Worm (Caenorhabditis elegans) whole organism, young adult: Measurements from ENCODE around the gene Y57G11C.38.

Experiments used
- B0035.1 ChIP-seq: sonication (generic microtip); optimal IDR thresholded peaks from 2 replicates; lab custom pipeline; 2016; ENCODE audit warnings: missing genetic modification characterization, mild to moderate bottlenecking, missing compliant biosample characterization, missing genotype, missing genetic modification reagents
- C06A6.2 ChIP-seq: fragments of 200-800 bp; sonication (Bioruptor generic); conservative IDR thresholded peaks from 2 replicates; pipeline ENCODE4 v1.3.6; 2022; ENCODE audit warnings: missing genetic modification characterization, missing compliant biosample characterization
- F10E7.11 ChIP-seq: sonication (generic microtip); optimal IDR thresholded peaks from 2 replicates; lab custom pipeline; 2017; ENCODE audit warnings: mild to moderate bottlenecking, missing genetic modification characterization, moderate library complexity, missing compliant biosample characterization
- F33H1.4 ChIP-seq: fragments of 200-800 bp; sonication (Bioruptor generic); IDR thresholded peaks from 2 replicates; pipeline ENCODE4 v1.3.6; 2022; ENCODE audit warnings: missing genetic modification reagents, missing genetic modification characterization, missing compliant biosample characterization
- F49E8.2 ChIP-seq: sonication (generic microtip); optimal IDR thresholded peaks from 3 replicates; lab custom pipeline; 2017; ENCODE audit warnings: missing genetic modification characterization, mild to moderate bottlenecking, missing compliant biosample characterization, antibody characterized with exemption, moderate library complexity; ENCODE audit not compliant: insufficient read depth
- F57A8.1 ChIP-seq: fragments of 200-800 bp; sonication (Bioruptor generic); optimal IDR thresholded peaks from 2 replicates; lab custom pipeline; 2018; ENCODE audit warnings: mild to moderate bottlenecking, missing genetic modification characterization, moderate library complexity, missing compliant biosample characterization
- F57C9.4 ChIP-seq: sonication (generic microtip); optimal IDR thresholded peaks from 2 replicates; lab custom pipeline; 2017; ENCODE audit warnings: mild to moderate bottlenecking, missing genetic modification characterization, missing compliant biosample characterization
- K11D2.4 ChIP-seq: fragments of 200-800 bp; sonication (Bioruptor generic); IDR thresholded peaks from 2 replicates; pipeline ENCODE4 v1.3.6; 2022; ENCODE audit warnings: missing genetic modification reagents, missing genetic modification characterization, missing compliant biosample characterization
- T07F8.4 ChIP-seq: sonication (generic microtip); optimal IDR thresholded peaks from 2 replicates; lab custom pipeline; 2016; ENCODE audit warnings: mild to moderate bottlenecking, missing genetic modification characterization, moderate library complexity, missing compliant biosample characterization
- Y95B8A.8 ChIP-seq: fragments of 200-800 bp; sonication (Bioruptor generic); IDR thresholded peaks from 2 replicates; pipeline ENCODE4 v1.3.6; 2022; ENCODE audit warnings: missing genetic modification reagents, missing genetic modification characterization, missing compliant biosample characterization
- atf-7 ChIP-seq: sonication (generic microtip); optimal IDR thresholded peaks from 2 replicates; lab custom pipeline; 2017; ENCODE audit warnings: mild to moderate bottlenecking, missing genetic modification characterization, missing compliant biosample characterization
- attf-5 ChIP-seq: fragments of 200-800 bp; sonication (Bioruptor generic); optimal IDR thresholded peaks from 2 replicates; lab custom pipeline; 2018; ENCODE audit warnings: mild to moderate bottlenecking, missing genetic modification characterization, missing compliant biosample characterization
- attf-6 ChIP-seq: fragments of 200-800 bp; sonication (Bioruptor generic); IDR thresholded peaks from 2 replicates; pipeline ENCODE4 v1.3.6; 2022; ENCODE audit warnings: missing genetic modification reagents, missing genetic modification characterization, missing compliant biosample characterization
- ceh-100 ChIP-seq: fragments of 200-800 bp; sonication (Bioruptor generic); IDR thresholded peaks from 2 replicates; pipeline ENCODE4 v1.3.6; 2022; ENCODE audit warnings: missing genetic modification reagents, missing genetic modification characterization, missing compliant biosample characterization
- ceh-58 ChIP-seq: fragments of 200-800 bp; sonication (Bioruptor generic); IDR thresholded peaks from 2 replicates; pipeline ENCODE4 v1.3.6; 2022; ENCODE audit warnings: missing genetic modification characterization, missing compliant biosample characterization
- ceh-79 ChIP-seq: sonication (generic microtip); optimal IDR thresholded peaks from 2 replicates; lab custom pipeline; 2017; ENCODE audit warnings: mild to moderate bottlenecking, missing genetic modification characterization, missing compliant biosample characterization
- ceh-91 ChIP-seq: fragments of 200-800 bp; sonication (Bioruptor generic); IDR thresholded peaks from 2 replicates; pipeline ENCODE4 v1.3.6; 2022; ENCODE audit warnings: missing genetic modification reagents, missing genetic modification characterization, missing compliant biosample characterization
- chd-7 ChIP-seq: sonication (generic microtip); optimal IDR thresholded peaks from 2 replicates; lab custom pipeline; 2016; ENCODE audit warnings: mild to moderate bottlenecking, missing genetic modification characterization, moderate library complexity, missing compliant biosample characterization
- die-1 ChIP-seq: sonication (generic microtip); optimal IDR thresholded peaks from 2 replicates; lab custom pipeline; 2016; ENCODE audit warnings: missing genotype, mild to moderate bottlenecking, missing genetic modification characterization, missing compliant biosample characterization
- egrh-3 ChIP-seq: fragments of 200-800 bp; sonication (Bioruptor generic); IDR thresholded peaks from 2 replicates; pipeline ENCODE4 v1.3.6; 2022; ENCODE audit warnings: missing genetic modification reagents, missing genetic modification characterization, missing compliant biosample characterization
- ets-4 ChIP-seq: fragments of 200-800 bp; sonication (Bioruptor generic); optimal IDR thresholded peaks from 2 replicates; lab custom pipeline; 2018; ENCODE audit warnings: mild to moderate bottlenecking, missing genetic modification characterization, missing compliant biosample characterization
- fkh-3 ChIP-seq: sonication (generic microtip); optimal IDR thresholded peaks from 2 replicates; lab custom pipeline; 2016; ENCODE audit warnings: mild to moderate bottlenecking, missing genetic modification characterization, missing compliant biosample characterization
- him-1 ChIP-seq: sonication (generic microtip); optimal IDR thresholded peaks from 2 replicates; lab custom pipeline; 2016; ENCODE audit warnings: missing genotype, missing genetic modification reagents, missing genetic modification characterization, missing compliant biosample characterization
- hmg-20 ChIP-seq: fragments of 200-800 bp; sonication (Bioruptor generic); IDR thresholded peaks from 2 replicates; pipeline ENCODE4 v1.3.6; 2022; ENCODE audit warnings: missing genetic modification reagents, missing genetic modification characterization, missing compliant biosample characterization
- let-607 ChIP-seq, 2 experiments: fragments of 200-800 bp in 1 of 2; sonication (Bioruptor generic) in 1 of 2; sonication (generic microtip) in 1 of 2; optimal IDR thresholded peaks; 2 replicates each; lab custom pipeline; 2016 to 2018; ENCODE audit warnings: mild to moderate bottlenecking in 2 of 2, missing compliant biosample characterization in 2 of 2, missing genetic modification characterization in 2 of 2, moderate library complexity in 2 of 2, missing genotype in 1 of 2
- lin-26 ChIP-seq: fragments of 200-800 bp; sonication (Bioruptor generic); IDR thresholded peaks from 2 replicates; pipeline ENCODE4 v1.3.6; 2022; ENCODE audit warnings: missing genetic modification reagents, missing genetic modification characterization, missing compliant biosample characterization
- lin-40 ChIP-seq: sonication (generic microtip); optimal IDR thresholded peaks from 2 replicates; lab custom pipeline; 2016; ENCODE audit warnings: missing genetic modification characterization, mild to moderate bottlenecking, missing compliant biosample characterization, missing genotype, missing genetic modification reagents
- lsy-27 ChIP-seq: sonication (generic microtip); optimal IDR thresholded peaks from 2 replicates; lab custom pipeline; 2017; ENCODE audit warnings: missing genetic modification characterization, mild to moderate bottlenecking, missing compliant biosample characterization, antibody characterized with exemption, missing genotype, borderline replicate concordance; ENCODE audit not compliant: insufficient read depth
- madf-10 ChIP-seq: sonication (generic microtip); optimal IDR thresholded peaks from 2 replicates; lab custom pipeline; 2016; ENCODE audit warnings: mild to moderate bottlenecking, missing genetic modification characterization, missing compliant biosample characterization
- madf-6 ChIP-seq: fragments of 200-800 bp; sonication (Bioruptor generic); IDR thresholded peaks from 2 replicates; pipeline ENCODE4 v1.3.6; 2022; ENCODE audit warnings: missing genetic modification reagents, missing genetic modification characterization, missing compliant biosample characterization
- madf-8 ChIP-seq: fragments of 200-800 bp; sonication (Bioruptor generic); conservative IDR thresholded peaks from 2 replicates; pipeline ENCODE4 v1.3.6; 2022; ENCODE audit warnings: missing genetic modification reagents, missing genetic modification characterization, missing compliant biosample characterization
- mcd-1 ChIP-seq: fragments of 200-800 bp; sonication (Bioruptor generic); IDR thresholded peaks from 2 replicates; pipeline ENCODE4 v1.3.6; 2022; ENCODE audit warnings: missing genetic modification reagents, missing genetic modification characterization, missing compliant biosample characterization
- mes-4 ChIP-seq: sonication (generic microtip); optimal IDR thresholded peaks from 2 replicates; lab custom pipeline; 2016; ENCODE audit warnings: missing genotype, missing genetic modification characterization, missing compliant biosample characterization
- nhr-80 ChIP-seq: sonication (generic microtip); optimal IDR thresholded peaks from 2 replicates; lab custom pipeline; 2016; ENCODE audit warnings: missing genetic modification characterization, missing compliant biosample characterization
- pbrm-1 ChIP-seq: fragments of 200-800 bp; sonication (Bioruptor generic); IDR thresholded peaks from 2 replicates; pipeline ENCODE4 v1.3.6; 2022; ENCODE audit warnings: missing genetic modification reagents, missing genetic modification characterization, missing compliant biosample characterization
- sea-2 ChIP-seq: fragments of 200-800 bp; sonication (Bioruptor generic); IDR thresholded peaks from 2 replicates; pipeline ENCODE4 v1.3.6; 2022; ENCODE audit warnings: missing genetic modification characterization, missing compliant biosample characterization
- snpc-1.1 ChIP-seq: sonication (generic microtip); optimal IDR thresholded peaks from 2 replicates; lab custom pipeline; 2017; ENCODE audit warnings: missing genetic modification characterization, mild to moderate bottlenecking, missing compliant biosample characterization, antibody characterized with exemption, moderate library complexity, missing genotype, missing genetic modification reagents; ENCODE audit not compliant: insufficient read depth
- snpc-3.4 ChIP-seq: sonication (generic microtip); optimal IDR thresholded peaks from 2 replicates; lab custom pipeline; 2017; ENCODE audit warnings: missing genetic modification characterization, mild to moderate bottlenecking, missing compliant biosample characterization, antibody characterized with exemption, moderate library complexity, missing genotype, missing genetic modification reagents
- snpc-4 ChIP-seq, 5 experiments: fragments of 150-350 bp in 1 of 5; sonication (generic microtip) in 4 of 5; optimal IDR thresholded peaks; 2 replicates each; lab custom pipeline; 2014 to 2018; ENCODE audit warnings: missing genetic modification characterization in 5 of 5, missing biosample characterization in 3 of 5, antibody characterized with exemption in 2 of 5, mild to moderate bottlenecking in 2 of 5, missing compliant biosample characterization in 2 of 5, missing genotype in 2 of 5, moderate library complexity in 2 of 5, missing genetic modification reagents in 1 of 5
- somi-1 ChIP-seq: fragments of 200-800 bp; sonication (Bioruptor generic); optimal IDR thresholded peaks from 2 replicates; lab custom pipeline; 2018; ENCODE audit warnings: mild to moderate bottlenecking, missing genetic modification characterization, missing compliant biosample characterization
- xnd-1 ChIP-seq: sonication (generic microtip); optimal IDR thresholded peaks from 2 replicates; lab custom pipeline; 2016; ENCODE audit warnings: missing genotype, missing genetic modification reagents, missing genetic modification characterization, missing compliant biosample characterization
- zfh-2 ChIP-seq: fragments of 200-800 bp; sonication (Bioruptor generic); conservative IDR thresholded peaks from 2 replicates; pipeline ENCODE4 v1.3.6; 2022; ENCODE audit warnings: missing genetic modification reagents, missing genetic modification characterization, missing compliant biosample characterization
- ztf-3 ChIP-seq: fragments of 200-800 bp; sonication (Bioruptor generic); optimal IDR thresholded peaks from 2 replicates; lab custom pipeline; 2018; ENCODE audit warnings: mild to moderate bottlenecking, missing genetic modification characterization, missing compliant biosample characterization

Y57G11C.38 gene

ce11 chrIV:14822267-14822666 is 40.0 kb upstream of the Y57G11C.38 start (continued):
- TF ChIP-seq sea-2 (GFP tag; lab: Robert Waterston, UW) (no peak), let-607 (tag; optimal IDR thresholded peaks at IDR 0.05; lab: Kevin White, UChicago) (peak; percentile 32 to 82), pbrm-1 (GFP tag; lab: Robert Waterston, UW) (peak; percentile 73), B0035.1 (tag; lab: Kevin White, UChicago) (peak; percentile 47), ceh-58 (GFP tag; lab: Robert Waterston, UW) (no peak), ceh-100 (GFP tag; lab: Robert Waterston, UW) (0 out of 2 replicates have a peak, but pooled peaks have one; percentile 13), die-1 (peak; percentile 52), somi-1 (GFP tag; lab: Kevin White, UChicago) (no peak), attf-6 (peak; percentile 95)

- TF ChIP-seq snpc-1.1: no peak
- TF ChIP-seq pbrm-1 (GFP tag; lab: Robert Waterston, UW): 0 out of 2 replicates have a peak, but pooled peaks have one; percentile 23
- TF ChIP-seq attf-6: 0 out of 2 replicates have a peak, but pooled peaks have one; percentile 32
- TF ChIP-seq mcd-1 (GFP tag; lab: Robert Waterston, UW): peak; percentile 13; the same call in 1 of the 2 replicates
Measured at ce11 chrIV:14824201-14824600, 38.0 kb upstream of the Y57G11C.38 start.

ce11 chrIV:14824878-14825352 is 37.3 kb upstream of the Y57G11C.38 start, which contains the start of gene sec-61.A:
sec-61.A (minus strand) TSS chrIV:14825264.
- TF ChIP-seq F49E8.2 (tag; lab: Kevin White, UChicago): no peak
- TF ChIP-seq pbrm-1 (GFP tag; lab: Robert Waterston, UW): peak; percentile 65
- no peak for TF ChIP-seq Y95B8A.8 (GFP tag; lab: Robert Waterston, UW)
- TF ChIP-seq lin-40 (tag; lab: Kevin White, UChicago): peak; percentile 86
- no peak for TF ChIP-seq lin-26
- no peak for TF ChIP-seq fkh-3
- TF ChIP-seq madf-10 (tag; lab: Kevin White, UChicago): peak; percentile 46
- no peak for TF ChIP-seq lsy-27 (tag; lab: Kevin White, UChicago)
- peak; percentile 89 for TF ChIP-seq snpc-4 (GFP tag; optimal IDR thresholded peaks at IDR 0.05; lab: Kevin White, UChicago)
- TF ChIP-seq snpc-4 (tag; optimal IDR thresholded peaks at IDR 0.05; lab: Kevin White, UChicago): peak; percentile 65 to 95 (median 86)
- no peak for TF ChIP-seq ceh-58 (GFP tag; lab: Robert Waterston, UW)
- TF ChIP-seq madf-8 (GFP tag; lab: Robert Waterston, UW): no peak
- TF ChIP-seq F57A8.1 (GFP tag; lab: Kevin White, UChicago): no peak
- 0 out of 2 replicates have a peak, but pooled peaks have one; percentile 8 for TF ChIP-seq egrh-3 (GFP tag; lab: Robert Waterston, UW)
- TF ChIP-seq madf-6 (GFP tag; lab: Robert Waterston, UW): peak; percentile 64
- TF ChIP-seq mes-4 (tag; lab: Kevin White, UChicago): no peak
- TF ChIP-seq ceh-91 (GFP tag; lab: Robert Waterston, UW): peak; percentile 60
- peak; percentile 89 for TF ChIP-seq nhr-80
- peak; percentile 74 for TF ChIP-seq attf-5 (GFP tag; lab: Kevin White, UChicago)
- TF ChIP-seq ceh-79: no peak
- no peak for TF ChIP-seq F57C9.4 (tag; lab: Kevin White, UChicago)
- TF ChIP-seq F33H1.4: peak; percentile 95
- TF ChIP-seq T07F8.4 (tag; lab: Kevin White, UChicago): no peak
- TF ChIP-seq zfh-2 (GFP tag; lab: Robert Waterston, UW): peak; percentile 3; the same call in 1 of the 2 replicates
- TF ChIP-seq atf-7 (tag; lab: Kevin White, UChicago): peak; percentile 45
- TF ChIP-seq ztf-3 (GFP tag; lab: Kevin White, UChicago): no peak
- TF ChIP-seq ets-4: peak; percentile 54
- TF ChIP-seq xnd-1: peak; percentile 56
- no peak for TF ChIP-seq K11D2.4
- peak; percentile 0 for TF ChIP-seq him-1 (tag; lab: Kevin White, UChicago)
- TF ChIP-seq F10E7.11: no peak
- no peak for TF ChIP-seq hmg-20 (GFP tag; lab: Robert Waterston, UW)
- TF ChIP-seq C06A6.2 (GFP tag; lab: Robert Waterston, UW): no peak
- no peak for TF ChIP-seq chd-7 (tag; lab: Kevin White, UChicago)
- peak; percentile 27 for TF ChIP-seq snpc-3.4 (tag; lab: Kevin White, UChicago)
